Fruit fly (Drosophila melanogaster) whole organism, embryonic: ENCODE measurements around the gene LIMK1.

Experiments
- Atf6 ChIP-seq: fragments of 200-800 bp; sonication (Bioruptor generic); IDR thresholded peaks from 2 replicates; pipeline ENCODE4 v1.3.6; 2022; ENCODE audit warnings: missing biosample characterization, missing genetic modification characterization
- B-H2 ChIP-seq: fragments of 200-800 bp; sonication (Bioruptor generic); optimal IDR thresholded peaks from 2 replicates; lab custom pipeline; 2018; ENCODE audit warnings: missing biosample characterization, mild to moderate bottlenecking, missing genetic modification characterization
- CG10274 ChIP-seq: fragments of 200-800 bp; sonication (Bioruptor generic); optimal IDR thresholded peaks from 3 replicates; lab custom pipeline; 2017; ENCODE audit warnings: missing biosample characterization, mild to moderate bottlenecking, missing genetic modification characterization
- CG10462 ChIP-seq: fragments of 200-800 bp; sonication (Bioruptor generic); optimal IDR thresholded peaks from 2 replicates; lab custom pipeline; 2016; ENCODE audit warnings: missing biosample characterization, missing genetic modification characterization
- CG10654 ChIP-seq: fragments of 200-800 bp; sonication (Bioruptor generic); optimal IDR thresholded peaks from 2 replicates; lab custom pipeline; 2016; ENCODE audit warnings: missing biosample characterization, missing genetic modification characterization
- CG10979 ChIP-seq: fragments of 200-800 bp; sonication (Bioruptor generic); optimal IDR thresholded peaks from 2 replicates; lab custom pipeline; 2018; ENCODE audit warnings: missing biosample characterization, mild to moderate bottlenecking, missing genetic modification characterization, moderate library complexity
- CG11504 ChIP-seq: fragments of 200-800 bp; sonication (Bioruptor generic); optimal IDR thresholded peaks from 3 replicates; lab custom pipeline; 2019; ENCODE audit warnings: missing biosample characterization, mild to moderate bottlenecking, missing genetic modification characterization, moderate library complexity
- CG12942 ChIP-seq: fragments of 200-800 bp; sonication (Bioruptor generic); optimal IDR thresholded peaks from 3 replicates; lab custom pipeline; 2016; ENCODE audit warnings: missing biosample characterization, missing genetic modification characterization
- CG13624 ChIP-seq: fragments of 200-800 bp; sonication (Bioruptor generic); optimal IDR thresholded peaks from 2 replicates; lab custom pipeline; 2016; ENCODE audit warnings: missing biosample characterization, missing genetic modification characterization
- CG14014 ChIP-seq: fragments of 200-800 bp; sonication (Bioruptor generic); IDR thresholded peaks from 2 replicates; pipeline ENCODE4 v1.3.6; 2022; ENCODE audit warnings: missing biosample characterization, missing genetic modification characterization
- CG14710 ChIP-seq: fragments of 200-800 bp; sonication (Bioruptor generic); optimal IDR thresholded peaks from 3 replicates; lab custom pipeline; 2019; ENCODE audit warnings: missing biosample characterization, mild to moderate bottlenecking, missing genetic modification characterization, moderate library complexity
- CG14965 ChIP-seq: fragments of 200-800 bp; sonication (Bioruptor generic); optimal IDR thresholded peaks from 2 replicates; lab custom pipeline; 2016; ENCODE audit warnings: missing biosample characterization, missing genetic modification characterization, borderline replicate concordance
- CG16813 ChIP-seq: fragments of 200-800 bp; sonication (Bioruptor generic); IDR thresholded peaks from 3 replicates; pipeline ENCODE4 v1.3.6; 2022; ENCODE audit warnings: missing biosample characterization, missing genetic modification characterization; ENCODE audit not compliant: partially characterized antibody
- CG2202 ChIP-seq: fragments of 200-800 bp; sonication (Bioruptor generic); optimal IDR thresholded peaks from 2 replicates; lab custom pipeline; 2018; ENCODE audit warnings: missing biosample characterization, mild to moderate bottlenecking, missing genetic modification characterization
- CG2875 ChIP-seq: fragments of 200-800 bp; sonication (Bioruptor generic); optimal IDR thresholded peaks from 2 replicates; lab custom pipeline; 2017; ENCODE audit warnings: missing biosample characterization, mild to moderate bottlenecking, missing genetic modification characterization, missing genetic modification reagents
- CG30020 ChIP-seq: fragments of 200-800 bp; optimal IDR thresholded peaks from 2 replicates; lab custom pipeline; 2019; ENCODE audit warnings: missing biosample characterization, mild to moderate bottlenecking, missing genetic modification characterization, moderate library complexity
- CG6254 ChIP-seq: fragments of 200-800 bp; sonication (Bioruptor generic); optimal IDR thresholded peaks from 3 replicates; lab custom pipeline; 2017; ENCODE audit warnings: mild to moderate bottlenecking, missing biosample characterization, missing genetic modification reagents, missing genetic modification characterization
- CG7271 ChIP-seq: fragments of 200-800 bp; sonication (Bioruptor generic); optimal IDR thresholded peaks from 2 replicates; lab custom pipeline; 2018; ENCODE audit warnings: missing biosample characterization, mild to moderate bottlenecking, missing genetic modification characterization, moderate library complexity
- CG8089 ChIP-seq: fragments of 200-800 bp; sonication (Bioruptor generic); optimal IDR thresholded peaks from 3 replicates; lab custom pipeline; 2016; ENCODE audit warnings: missing biosample characterization, missing genetic modification characterization
- CoRest ChIP-seq: fragments of 200-800 bp; sonication (Bioruptor generic); optimal IDR thresholded peaks from 3 replicates; lab custom pipeline; 2018; ENCODE audit warnings: missing biosample characterization, mild to moderate bottlenecking, missing genetic modification characterization, moderate library complexity
- D19A ChIP-seq: fragments of 200-800 bp; optimal IDR thresholded peaks from 3 replicates; lab custom pipeline; 2019; ENCODE audit warnings: missing biosample characterization, mild to moderate bottlenecking, missing genetic modification characterization, moderate library complexity
- Dip3 ChIP-seq: fragments of 200-800 bp; sonication (Bioruptor generic); optimal IDR thresholded peaks from 3 replicates; lab custom pipeline; 2016; ENCODE audit warnings: missing biosample characterization, missing genetic modification characterization
- E2f2 ChIP-seq: fragments of 200-800 bp; sonication (Bioruptor generic); IDR thresholded peaks from 2 replicates; pipeline ENCODE4 v1.3.6; 2022; ENCODE audit warnings: missing biosample characterization, missing genetic modification characterization
- Fer1 ChIP-seq: fragments of 200-800 bp; sonication (Bioruptor generic); optimal IDR thresholded peaks from 2 replicates; lab custom pipeline; 2017; ENCODE audit warnings: missing biosample characterization, mild to moderate bottlenecking, missing genetic modification characterization
- Fer3 ChIP-seq: fragments of 200-800 bp; sonication (Bioruptor generic); optimal IDR thresholded peaks from 2 replicates; lab custom pipeline; 2018; ENCODE audit warnings: missing biosample characterization, mild to moderate bottlenecking, missing genetic modification characterization, moderate library complexity
- Hand ChIP-seq: fragments of 200-800 bp; sonication (Bioruptor generic); optimal IDR thresholded peaks from 2 replicates; lab custom pipeline; 2017; ENCODE audit warnings: mild to moderate bottlenecking, missing biosample characterization, missing genetic modification reagents, missing genetic modification characterization
- Lpt ChIP-seq: fragments of >200 bp; optimal IDR thresholded peaks from 2 replicates; lab custom pipeline; 2018; ENCODE audit warnings: missing biosample characterization, missing genetic modification characterization
- Nf-YB ChIP-seq: fragments of 200-800 bp; sonication (Bioruptor generic); optimal IDR thresholded peaks from 3 replicates; lab custom pipeline; 2019; ENCODE audit warnings: missing biosample characterization, mild to moderate bottlenecking, missing genetic modification characterization, moderate library complexity
- Oli ChIP-seq: fragments of 200-800 bp; sonication (Bioruptor generic); optimal IDR thresholded peaks from 2 replicates; lab custom pipeline; 2018; ENCODE audit warnings: missing biosample characterization, mild to moderate bottlenecking, missing genetic modification characterization, moderate library complexity
- PHDP ChIP-seq: fragments of 200-800 bp; sonication (Bioruptor generic); optimal IDR thresholded peaks from 3 replicates; lab custom pipeline; 2018; ENCODE audit warnings: missing biosample characterization, mild to moderate bottlenecking, missing genetic modification characterization, moderate library complexity
- Ssrp ChIP-seq: fragments of 200-800 bp; sonication (Bioruptor generic); optimal IDR thresholded peaks from 2 replicates; lab custom pipeline; 2018; ENCODE audit warnings: missing biosample characterization, mild to moderate bottlenecking, missing genetic modification characterization, moderate library complexity
- aop ChIP-seq: fragments of 200-800 bp; sonication (Bioruptor generic); IDR thresholded peaks from 2 replicates; pipeline ENCODE4 v1.3.6; 2022; ENCODE audit warnings: missing biosample characterization, missing genetic modification characterization
- chinmo ChIP-seq: fragments of 200-800 bp; sonication (Bioruptor generic); IDR thresholded peaks from 4 replicates; pipeline ENCODE4 v1.3.6; 2022; ENCODE audit warnings: missing biosample characterization, missing genetic modification characterization; ENCODE audit not compliant: partially characterized antibody
- croc ChIP-seq: fragments of 200-800 bp; sonication (Bioruptor generic); conservative IDR thresholded peaks from 3 replicates; pipeline ENCODE4 v1.3.6; 2022; ENCODE audit warnings: missing biosample characterization, missing genetic modification characterization
- gem ChIP-seq: fragments of 200-800 bp; sonication (Bioruptor generic); optimal IDR thresholded peaks from 2 replicates; lab custom pipeline; 2019; ENCODE audit warnings: missing biosample characterization, mild to moderate bottlenecking, missing genetic modification characterization, moderate library complexity
- grau ChIP-seq: fragments of 200-800 bp; optimal IDR thresholded peaks from 3 replicates; lab custom pipeline; 2019; ENCODE audit warnings: missing biosample characterization, mild to moderate bottlenecking, missing genetic modification characterization, moderate library complexity
- hb ChIP-seq: fragments of 200-800 bp; sonication (Bioruptor generic); IDR thresholded peaks from 3 replicates; pipeline ENCODE4 v1.3.6; 2022; ENCODE audit warnings: missing biosample characterization, missing genetic modification characterization; ENCODE audit not compliant: partially characterized antibody
- kah ChIP-seq: fragments of 200-800 bp; sonication (Bioruptor generic); optimal IDR thresholded peaks from 2 replicates; lab custom pipeline; 2018; ENCODE audit warnings: missing biosample characterization, mild to moderate bottlenecking, missing genetic modification characterization
- knrl ChIP-seq: fragments of 200-800 bp; sonication (Bioruptor generic); IDR thresholded peaks from 3 replicates; pipeline ENCODE4 v1.3.6; 2022; ENCODE audit warnings: missing biosample characterization, missing genetic modification characterization; ENCODE audit not compliant: partially characterized antibody
- lilli ChIP-seq: fragments of 200-800 bp; sonication (Bioruptor generic); optimal IDR thresholded peaks from 3 replicates; lab custom pipeline; 2016; ENCODE audit warnings: missing biosample characterization, missing genetic modification characterization
- nmo ChIP-seq: fragments of 200-800 bp; sonication (Bioruptor generic); optimal IDR thresholded peaks from 2 replicates; lab custom pipeline; 2018; ENCODE audit warnings: missing biosample characterization, mild to moderate bottlenecking, missing genetic modification characterization, moderate library complexity
- odd ChIP-seq: fragments of 200-800 bp; sonication (Bioruptor generic); optimal IDR thresholded peaks from 2 replicates; lab custom pipeline; 2017; ENCODE audit warnings: missing biosample characterization, mild to moderate bottlenecking, missing genetic modification characterization
- pfk ChIP-seq: fragments of 200-800 bp; sonication (Bioruptor generic); optimal IDR thresholded peaks from 2 replicates; lab custom pipeline; 2018; ENCODE audit warnings: missing biosample characterization, mild to moderate bottlenecking, missing genetic modification characterization, moderate library complexity
- pros ChIP-seq: fragments of 200-800 bp; sonication (Bioruptor generic); optimal IDR thresholded peaks from 3 replicates; lab custom pipeline; 2019; ENCODE audit warnings: missing biosample characterization, mild to moderate bottlenecking, missing genetic modification characterization, moderate library complexity
- ro ChIP-seq: fragments of 200-800 bp; sonication (Bioruptor generic); IDR thresholded peaks from 2 replicates; pipeline ENCODE4 v1.3.6; 2022; ENCODE audit warnings: missing biosample characterization, missing genetic modification characterization
- sc ChIP-seq, 3 experiments: fragments of >200 bp in 2 of 3; fragments of 200-800 bp in 1 of 3; sonication (Bioruptor generic) in 1 of 3; optimal IDR thresholded peaks; 2 replicates in 2 of 3; 3 replicates in 1 of 3; lab custom pipeline; 2017; ENCODE audit warnings: mild to moderate bottlenecking in 1 of 3, missing biosample characterization in 1 of 3, missing genetic modification characterization in 1 of 3, missing genetic modification reagents in 1 of 3
- shn ChIP-seq: fragments of 200-800 bp; sonication (Bioruptor generic); optimal IDR thresholded peaks from 3 replicates; lab custom pipeline; 2016; ENCODE audit warnings: missing biosample characterization, missing genetic modification characterization
- sr ChIP-seq: fragments of 200-800 bp; sonication (Bioruptor generic); IDR thresholded peaks from 3 replicates; pipeline ENCODE4 v1.3.6; 2022; ENCODE audit warnings: missing biosample characterization, missing genetic modification characterization
- zen ChIP-seq: fragments of 200-800 bp; sonication (Bioruptor generic); optimal IDR thresholded peaks from 3 replicates; lab custom pipeline; 2018; ENCODE audit warnings: missing biosample characterization, mild to moderate bottlenecking, missing genetic modification characterization, moderate library complexity

Gene LIMK1

dm6 chrX:12629564-12629963 is 37.6 kb upstream of the LIMK1 start, which contains the start of the genes Aven and CG2540 (continued):
- TF ChIP-seq sc (optimal IDR thresholded peaks at IDR 0.05; lab: Kevin White, UChicago) = no peak
- peak; percentile 52 for TF ChIP-seq sc (GFP tag; optimal IDR thresholded peaks at IDR 0.05; lab: Kevin White, UChicago)
- no peak for TF ChIP-seq CG13624
- TF ChIP-seq Atf6 (GFP tag; lab: Robert Waterston, UW) = peak; percentile 32; the same call in 1 of the 2 replicates
- peak; percentile 72 for TF ChIP-seq CG6254
- TF ChIP-seq nmo (GFP tag; lab: Kevin White, UChicago) = peak; percentile 89
- no peak for TF ChIP-seq chinmo (GFP tag; lab: Robert Waterston, UW)
- peak; percentile 35 for TF ChIP-seq CG10274 (GFP tag; lab: Kevin White, UChicago)
- TF ChIP-seq CG14965 = no peak
- peak; percentile 59 for TF ChIP-seq CG12942
- TF ChIP-seq CG30020 = peak; percentile 71
- TF ChIP-seq Ssrp (tag; lab: Kevin White, UChicago) = peak; percentile 83
- TF ChIP-seq croc = peak; percentile 37; the same call in 1 of the 3 replicates
- peak; percentile 92 for TF ChIP-seq CoRest (tag; lab: Kevin White, UChicago)
- no peak for TF ChIP-seq sr (GFP tag; lab: Robert Waterston, UW)
- no peak for TF ChIP-seq ro (GFP tag; lab: Robert Waterston, UW)
- TF ChIP-seq CG10462 (GFP tag; lab: Kevin White, UChicago) = peak; percentile 37
- TF ChIP-seq zen = peak; percentile 81
- TF ChIP-seq CG14014 (GFP tag; lab: Robert Waterston, UW) = peak; percentile 68
- peak; percentile 67 for TF ChIP-seq CG2202 (tag; lab: Kevin White, UChicago)
- TF ChIP-seq kah = peak; percentile 71
- peak; percentile 59 for TF ChIP-seq E2f2 (GFP tag; lab: Robert Waterston, UW)
- no peak for TF ChIP-seq CG8089 (GFP tag; lab: Kevin White, UChicago)
- TF ChIP-seq CG2875 (GFP tag; lab: Kevin White, UChicago) = peak; percentile 54
- TF ChIP-seq shn (GFP tag; lab: Kevin White, UChicago) = no peak
- peak; percentile 68 for TF ChIP-seq CG7271 (tag; lab: Kevin White, UChicago)
- TF ChIP-seq Lpt (GFP tag; lab: Kevin White, UChicago) = no peak
- peak; percentile 52 for TF ChIP-seq CG10654 (GFP tag; lab: Kevin White, UChicago)
- TF ChIP-seq Nf-YB = peak; percentile 72
- no peak for TF ChIP-seq CG16813 (GFP tag; lab: Robert Waterston, UW)
- TF ChIP-seq Hand (GFP tag; lab: Kevin White, UChicago) = peak; percentile 80
- no peak for TF ChIP-seq pfk (GFP tag; lab: Kevin White, UChicago)
- TF ChIP-seq lilli (GFP tag; lab: Kevin White, UChicago) = peak; percentile 41
- TF ChIP-seq odd (GFP tag; lab: Kevin White, UChicago) = peak; percentile 86
- peak; percentile 86 for TF ChIP-seq Oli (tag; lab: Kevin White, UChicago)
- peak; percentile 83 for TF ChIP-seq Fer3
- TF ChIP-seq pros = peak; percentile 32
- peak; percentile 93 for TF ChIP-seq gem (tag; lab: Kevin White, UChicago)
- peak; percentile 86 for TF ChIP-seq CG10979 (tag; lab: Kevin White, UChicago)
- TF ChIP-seq hb = no peak
- TF ChIP-seq D19A (tag; lab: Kevin White, UChicago) = peak; percentile 85
- peak; percentile 90 for TF ChIP-seq grau (tag; lab: Kevin White, UChicago)
- peak; percentile 93 for TF ChIP-seq B-H2 (GFP tag; lab: Kevin White, UChicago)
- peak; percentile 90 for TF ChIP-seq CG14710 (tag; lab: Kevin White, UChicago)
- no peak for TF ChIP-seq Dip3 (GFP tag; lab: Kevin White, UChicago)
- TF ChIP-seq PHDP = peak; percentile 88
- TF ChIP-seq aop = no peak
- TF ChIP-seq CG11504 (tag; lab: Kevin White, UChicago) = peak; percentile 89
- TF ChIP-seq knrl (GFP tag; lab: Robert Waterston, UW) = no peak
- TF ChIP-seq Fer1 (GFP tag; lab: Kevin White, UChicago) = peak; percentile 92
